Fruit fly (Drosophila melanogaster) whole organism, embryonic: ENCODE measurements around the gene smg.
A peak's percentile ranks its signal among the peaks of the same experiment; 100 is the strongest.

Experiments
- Atf-2 ChIP-seq: fragments of 200-800 bp; sonication (Bioruptor generic); optimal IDR thresholded peaks from 2 replicates; lab custom pipeline; 2016; ENCODE audit warnings: missing biosample characterization, missing genetic modification characterization
- CG10274 ChIP-seq: fragments of 200-800 bp; sonication (Bioruptor generic); optimal IDR thresholded peaks from 3 replicates; lab custom pipeline; 2017; ENCODE audit warnings: missing biosample characterization, mild to moderate bottlenecking, missing genetic modification characterization
- CG10366 ChIP-seq: fragments of 200-800 bp; sonication (Bioruptor generic); IDR thresholded peaks from 2 replicates; pipeline ENCODE4 v1.3.6; 2022; ENCODE audit warnings: missing biosample characterization, missing genetic modification characterization
- CG11696 ChIP-seq: fragments of 200-800 bp; sonication (Bioruptor generic); IDR thresholded peaks from 2 replicates; pipeline ENCODE4 v1.3.6; 2022; ENCODE audit warnings: missing biosample characterization, missing genetic modification characterization
- CG13624 ChIP-seq: fragments of 200-800 bp; sonication (Bioruptor generic); optimal IDR thresholded peaks from 2 replicates; lab custom pipeline; 2016; ENCODE audit warnings: missing biosample characterization, missing genetic modification characterization
- CG13775 ChIP-seq: fragments of 200-800 bp; sonication (Bioruptor generic); optimal IDR thresholded peaks from 3 replicates; lab custom pipeline; 2017; ENCODE audit warnings: missing biosample characterization, mild to moderate bottlenecking, missing genetic modification characterization
- CG14014 ChIP-seq: fragments of 200-800 bp; sonication (Bioruptor generic); IDR thresholded peaks from 2 replicates; pipeline ENCODE4 v1.3.6; 2022; ENCODE audit warnings: missing biosample characterization, missing genetic modification characterization
- CG14050 ChIP-seq: fragments of 200-800 bp; sonication (Bioruptor generic); IDR thresholded peaks from 3 replicates; pipeline ENCODE4 v1.3.6; 2022; ENCODE audit warnings: missing biosample characterization, missing genetic modification characterization
- CG14667 ChIP-seq: fragments of 200-800 bp; sonication (Bioruptor generic); IDR thresholded peaks from 2 replicates; pipeline ENCODE4 v1.3.6; 2022; ENCODE audit warnings: missing biosample characterization, missing genetic modification characterization
- CG14710 ChIP-seq: fragments of 200-800 bp; sonication (Bioruptor generic); optimal IDR thresholded peaks from 3 replicates; lab custom pipeline; 2019; ENCODE audit warnings: missing biosample characterization, mild to moderate bottlenecking, missing genetic modification characterization, moderate library complexity
- CG16779 ChIP-seq: fragments of 200-800 bp; sonication (Bioruptor generic); IDR thresholded peaks from 2 replicates; pipeline ENCODE4 v1.3.6; 2022; ENCODE audit warnings: missing biosample characterization, missing genetic modification characterization
- CG16815 ChIP-seq: fragments of 200-800 bp; sonication (Bioruptor generic); optimal IDR thresholded peaks from 3 replicates; lab custom pipeline; 2017; ENCODE audit warnings: missing biosample characterization, mild to moderate bottlenecking, missing genetic modification characterization
- CG1792 ChIP-seq: fragments of 200-800 bp; sonication (Bioruptor generic); optimal IDR thresholded peaks from 2 replicates; lab custom pipeline; 2016; ENCODE audit warnings: missing biosample characterization, missing genetic modification characterization
- CG33557 ChIP-seq: fragments of 200-800 bp; sonication (Bioruptor generic); optimal IDR thresholded peaks from 2 replicates; lab custom pipeline; 2019; ENCODE audit warnings: missing biosample characterization, mild to moderate bottlenecking, missing genetic modification characterization, moderate library complexity
- CG4282 ChIP-seq: fragments of 200-800 bp; sonication (Bioruptor generic); optimal IDR thresholded peaks from 2 replicates; lab custom pipeline; 2016; ENCODE audit warnings: missing biosample characterization, missing genetic modification characterization
- CG4820 ChIP-seq: fragments of 200-800 bp; sonication (Bioruptor generic); optimal IDR thresholded peaks from 3 replicates; lab custom pipeline; 2016; ENCODE audit warnings: missing biosample characterization, missing genetic modification characterization
- CG5245 ChIP-seq: fragments of 200-800 bp; sonication (Bioruptor generic); optimal IDR thresholded peaks from 3 replicates; lab custom pipeline; 2016; ENCODE audit warnings: missing biosample characterization, missing genetic modification characterization
- CG7745 ChIP-seq: fragments of 200-800 bp; sonication (Bioruptor generic); optimal IDR thresholded peaks from 2 replicates; lab custom pipeline; 2018; ENCODE audit warnings: missing biosample characterization, mild to moderate bottlenecking, missing genetic modification characterization, moderate library complexity
- CG9215 ChIP-seq: fragments of 200-800 bp; sonication (Bioruptor generic); IDR thresholded peaks from 2 replicates; pipeline ENCODE4 v1.3.6; 2022; ENCODE audit warnings: missing biosample characterization, missing genetic modification characterization
- D ChIP-seq, 2 experiments: fragments of 200-800 bp in 1 of 2; fragments of >200 bp in 1 of 2; sonication (Bioruptor generic) in 1 of 2; optimal IDR thresholded peaks; 2 replicates in 1 of 2; 3 replicates in 1 of 2; lab custom pipeline; 2017; ENCODE audit warnings: mild to moderate bottlenecking in 1 of 2, missing biosample characterization in 1 of 2, missing genetic modification characterization in 1 of 2, missing genetic modification reagents in 1 of 2
- E2f1 ChIP-seq: fragments of 200-800 bp; sonication (Bioruptor generic); IDR thresholded peaks from 2 replicates; pipeline ENCODE4 v1.3.6; 2022; ENCODE audit warnings: missing biosample characterization, missing genetic modification characterization
- Elba2 ChIP-seq: fragments of 200-800 bp; sonication (Bioruptor generic); optimal IDR thresholded peaks from 3 replicates; lab custom pipeline; 2016; ENCODE audit warnings: missing biosample characterization, missing genetic modification characterization
- Hmx ChIP-seq: fragments of 200-800 bp; sonication (Bioruptor generic); optimal IDR thresholded peaks from 2 replicates; lab custom pipeline; 2016; ENCODE audit warnings: missing biosample characterization, missing genetic modification characterization
- Hr78 ChIP-seq, 2 experiments: fragments of 200-800 bp in 1 of 2; fragments of >200 bp in 1 of 2; sonication (Bioruptor generic) in 1 of 2; optimal IDR thresholded peaks; 2 replicates each; lab custom pipeline; 2017 to 2019; ENCODE audit warnings: missing biosample characterization in 2 of 2, missing genetic modification characterization in 2 of 2, mild to moderate bottlenecking in 1 of 2, moderate library complexity in 1 of 2
- Kr ChIP-seq: fragments of 200-800 bp; sonication (Bioruptor generic); optimal IDR thresholded peaks from 2 replicates; lab custom pipeline; 2017; ENCODE audit warnings: missing biosample characterization, mild to moderate bottlenecking, missing genetic modification characterization
- Lim3 ChIP-seq: fragments of 200-800 bp; sonication (Bioruptor generic); IDR thresholded peaks from 2 replicates; pipeline ENCODE4 v1.3.6; 2022; ENCODE audit warnings: missing biosample characterization, missing genetic modification characterization
- Max ChIP-seq: fragments of 200-800 bp; sonication (Bioruptor generic); optimal IDR thresholded peaks from 2 replicates; lab custom pipeline; 2016; ENCODE audit warnings: missing biosample characterization, mild to moderate bottlenecking, missing genetic modification characterization
- NC2β ChIP-seq: fragments of 200-800 bp; sonication (Bioruptor generic); optimal IDR thresholded peaks from 2 replicates; lab custom pipeline; 2016; ENCODE audit warnings: missing biosample characterization, missing genetic modification characterization
- Nf-YB ChIP-seq: fragments of 200-800 bp; sonication (Bioruptor generic); optimal IDR thresholded peaks from 3 replicates; lab custom pipeline; 2019; ENCODE audit warnings: missing biosample characterization, mild to moderate bottlenecking, missing genetic modification characterization, moderate library complexity
- Rfx ChIP-seq: fragments of 200-800 bp; sonication (Bioruptor generic); IDR thresholded peaks from 2 replicates; pipeline ENCODE4 v1.3.6; 2022; ENCODE audit warnings: missing biosample characterization, missing genetic modification characterization
- Scr ChIP-seq: fragments of 200-800 bp; sonication (Bioruptor generic); IDR thresholded peaks from 2 replicates; pipeline ENCODE4 v1.3.6; 2022; ENCODE audit warnings: missing biosample characterization, missing genetic modification characterization; ENCODE audit not compliant: partially characterized antibody
- bcd ChIP-seq: fragments of 200-800 bp; sonication (Bioruptor generic); optimal IDR thresholded peaks from 2 replicates; lab custom pipeline; 2017; ENCODE audit warnings: missing biosample characterization, mild to moderate bottlenecking, missing genetic modification characterization
- bigmax ChIP-seq: fragments of 200-800 bp; sonication (Bioruptor generic); optimal IDR thresholded peaks from 2 replicates; lab custom pipeline; 2018; ENCODE audit warnings: missing biosample characterization, mild to moderate bottlenecking, missing genetic modification characterization
- crol ChIP-seq: fragments of 200-800 bp; sonication (Bioruptor generic); IDR thresholded peaks from 2 replicates; pipeline ENCODE4 v1.3.6; 2022; ENCODE audit warnings: missing biosample characterization, missing genetic modification characterization
- da ChIP-seq: fragments of 200-800 bp; sonication (Bioruptor generic); optimal IDR thresholded peaks from 2 replicates; lab custom pipeline; 2016; ENCODE audit warnings: missing biosample characterization, missing genetic modification characterization
- danr ChIP-seq: fragments of 200-800 bp; sonication (Bioruptor generic); IDR thresholded peaks from 2 replicates; pipeline ENCODE4 v1.3.6; 2022; ENCODE audit warnings: missing biosample characterization, missing genetic modification characterization
- dimm ChIP-seq: fragments of 200-800 bp; sonication (Bioruptor generic); IDR thresholded peaks from 2 replicates; pipeline ENCODE4 v1.3.6; 2022; ENCODE audit warnings: missing biosample characterization, missing genetic modification characterization
- dmrt99B ChIP-seq: fragments of 200-800 bp; sonication (Bioruptor generic); optimal IDR thresholded peaks from 2 replicates; lab custom pipeline; 2018; ENCODE audit warnings: missing biosample characterization, mild to moderate bottlenecking, missing genetic modification characterization, moderate library complexity
- dpn ChIP-seq, 2 experiments: fragments of 200-800 bp; sonication (Bioruptor generic); optimal IDR thresholded peaks; 3 replicates each; lab custom pipeline; 2016; ENCODE audit warnings: missing biosample characterization in 2 of 2, missing genetic modification characterization in 2 of 2
- fd102C ChIP-seq: fragments of 200-800 bp; sonication (Bioruptor generic); optimal IDR thresholded peaks from 2 replicates; lab custom pipeline; 2018; ENCODE audit warnings: missing biosample characterization, mild to moderate bottlenecking, missing genetic modification characterization, moderate library complexity
- her ChIP-seq: fragments of 200-800 bp; sonication (Bioruptor generic); optimal IDR thresholded peaks from 2 replicates; lab custom pipeline; 2016; ENCODE audit warnings: missing biosample characterization, missing genetic modification characterization
- mam ChIP-seq: fragments of 200-800 bp; sonication (Bioruptor generic); optimal IDR thresholded peaks from 3 replicates; lab custom pipeline; 2016; ENCODE audit warnings: missing biosample characterization, missing genetic modification characterization
- p53 ChIP-seq: fragments of 200-800 bp; sonication (Bioruptor generic); optimal IDR thresholded peaks from 2 replicates; lab custom pipeline; 2016; ENCODE audit warnings: missing biosample characterization, missing genetic modification characterization
- pfk ChIP-seq: fragments of 200-800 bp; sonication (Bioruptor generic); optimal IDR thresholded peaks from 2 replicates; lab custom pipeline; 2018; ENCODE audit warnings: missing biosample characterization, mild to moderate bottlenecking, missing genetic modification characterization, moderate library complexity
- ranshi ChIP-seq: fragments of 200-800 bp; sonication (Bioruptor generic); IDR thresholded peaks from 2 replicates; pipeline ENCODE4 v1.3.6; 2022; ENCODE audit warnings: missing biosample characterization, missing genetic modification characterization
- shn ChIP-seq: fragments of 200-800 bp; sonication (Bioruptor generic); optimal IDR thresholded peaks from 3 replicates; lab custom pipeline; 2016; ENCODE audit warnings: missing biosample characterization, missing genetic modification characterization
- wek ChIP-seq: fragments of 200-800 bp; sonication (Bioruptor generic); optimal IDR thresholded peaks from 3 replicates; lab custom pipeline; 2018; ENCODE audit warnings: missing biosample characterization, mild to moderate bottlenecking, missing genetic modification characterization, moderate library complexity
- zfh2 ChIP-seq: fragments of 200-800 bp; sonication (Bioruptor generic); optimal IDR thresholded peaks from 2 replicates; lab custom pipeline; 2016; ENCODE audit warnings: missing biosample characterization, missing genetic modification characterization

smg gene

dm6 chr3L:8974478-8975477, 23.0 kb downstream of the smg start, which contains the start of the genes pix and Srp68 (continued):
- TF ChIP-seq CG1792 (GFP tag; lab: Kevin White, UChicago) (no peak), fd102C (GFP tag; lab: Kevin White, UChicago) (no peak), Nf-YB (GFP tag; lab: Kevin White, UChicago) (no peak), Kr (GFP tag; lab: Kevin White, UChicago) (no peak), CG14050 (GFP tag; lab: Robert Waterston, UW) (no peak), crol (GFP tag; lab: Robert Waterston, UW) (peak; percentile 99), Max (peak; percentile 70), CG16815 (GFP tag; lab: Kevin White, UChicago) (peak; percentile 47), CG10366 (GFP tag; lab: Robert Waterston, UW) (peak; percentile 37; the same call in 1 of the 2 replicates), dimm (no peak), mam (GFP tag; lab: Kevin White, UChicago) (peak; percentile 39), pfk (GFP tag; lab: Kevin White, UChicago) (no peak), CG11696 (GFP tag; lab: Robert Waterston, UW) (no peak), CG33557 (GFP tag; lab: Kevin White, UChicago) (peak; percentile 75), CG16779 (GFP tag; lab: Robert Waterston, UW) (no peak), bcd (peak; percentile 51), Rfx (GFP tag; lab: Robert Waterston, UW) (peak; percentile 65), zfh2 (GFP tag; lab: Kevin White, UChicago) (peak; percentile 55), CG5245 (peak; percentile 18), CG9215 (GFP tag; lab: Robert Waterston, UW) (peak; percentile 73; the same call in 1 of the 2 replicates), ranshi (GFP tag; lab: Robert Waterston, UW) (peak; percentile 38; the same call in 1 of the 2 replicates), CG4282 (GFP tag; lab: Kevin White, UChicago) (no peak), wek (GFP tag; lab: Kevin White, UChicago) (no peak), danr (no peak), CG10274 (GFP tag; lab: Kevin White, UChicago) (no peak), CG13775 (GFP tag; lab: Kevin White, UChicago) (peak; percentile 70), CG14710 (tag; lab: Kevin White, UChicago) (peak; percentile 87), Elba2 (GFP tag; lab: Kevin White, UChicago) (no peak), bigmax (GFP tag; lab: Kevin White, UChicago) (peak; percentile 97), dmrt99B (tag; lab: Kevin White, UChicago) (no peak), da (GFP tag; lab: Kevin White, UChicago) (no peak), Hmx (GFP tag; lab: Kevin White, UChicago) (no peak), dpn (GFP tag; optimal IDR thresholded peaks at IDR 0.05; lab: Kevin White, UChicago) (peak; percentile 44 to 63), her (no peak), Scr (GFP tag; lab: Robert Waterston, UW) (peak; percentile 93), D (optimal IDR thresholded peaks at IDR 0.05; lab: Kevin White, UChicago) (no peak), D (GFP tag; optimal IDR thresholded peaks at IDR 0.05; lab: Kevin White, UChicago) (peak; percentile 24), Lim3 (GFP tag; lab: Robert Waterston, UW) (no peak), shn (GFP tag; lab: Kevin White, UChicago) (peak; percentile 16), CG7745 (no peak), p53 (GFP tag; lab: Kevin White, UChicago) (peak; percentile 66), NC2β (peak; percentile 31), CG14014 (GFP tag; lab: Robert Waterston, UW) (no peak; the same call in 1 of the 2 replicates), CG13624 (GFP tag; lab: Kevin White, UChicago) (peak; percentile 63), CG14667 (0 out of 2 replicates have a peak, but pooled peaks have one; percentile 43), CG4820 (GFP tag; lab: Kevin White, UChicago) (peak; percentile 37), E2f1 (GFP tag; lab: Robert Waterston, UW) (no peak), Hr78 (GFP tag; optimal IDR thresholded peaks at IDR 0.05; lab: Kevin White, UChicago) (no peak), Atf-2 (no peak)
